Fruit fly (Drosophila melanogaster) whole organism, adult: ENCODE data around the gene CG9698.

Experiments
- CG11617 ChIP-seq: fragments of 200-800 bp; sonication (Bioruptor generic); optimal IDR thresholded peaks from 2 replicates; lab custom pipeline; 2017; ENCODE audit warnings: mild to moderate bottlenecking, missing biosample characterization, missing genetic modification reagents, missing genetic modification characterization
- CG12768 ChIP-seq: fragments of 200-800 bp; sonication (Bioruptor generic); optimal IDR thresholded peaks from 2 replicates; lab custom pipeline; 2017; ENCODE audit warnings: missing biosample characterization, missing genetic modification characterization, mild to moderate bottlenecking, moderate library complexity, missing genetic modification reagents
- CG14711 ChIP-seq: fragments of 200-800 bp; sonication (Bioruptor generic); optimal IDR thresholded peaks from 2 replicates; lab custom pipeline; 2018; ENCODE audit warnings: missing biosample characterization, mild to moderate bottlenecking, missing genetic modification characterization, moderate library complexity
- CG1620 ChIP-seq: fragments of 200-800 bp; sonication (Bioruptor generic); optimal IDR thresholded peaks from 2 replicates; lab custom pipeline; 2016; ENCODE audit warnings: missing biosample characterization, missing genetic modification characterization
- CG33017 ChIP-seq: fragments of 200-800 bp; sonication (Bioruptor generic); optimal IDR thresholded peaks from 2 replicates; lab custom pipeline; 2018; ENCODE audit warnings: missing biosample characterization, mild to moderate bottlenecking, missing genetic modification characterization, moderate library complexity
- CG5204 ChIP-seq: fragments of 200-800 bp; sonication (Bioruptor generic); optimal IDR thresholded peaks from 2 replicates; lab custom pipeline; 2016; ENCODE audit warnings: missing biosample characterization, missing genetic modification characterization
- CG7045 ChIP-seq: fragments of 200-800 bp; sonication (Bioruptor generic); optimal IDR thresholded peaks from 2 replicates; lab custom pipeline; 2017; ENCODE audit warnings: missing biosample characterization, mild to moderate bottlenecking, missing genetic modification characterization
- CG7101 ChIP-seq: fragments of 200-800 bp; sonication (Bioruptor generic); optimal IDR thresholded peaks from 2 replicates; lab custom pipeline; 2018; ENCODE audit warnings: missing biosample characterization, mild to moderate bottlenecking, missing genetic modification characterization, moderate library complexity
- Clk ChIP-seq: fragments of 200-800 bp; sonication (Bioruptor generic); optimal IDR thresholded peaks from 2 replicates; lab custom pipeline; 2017; ENCODE audit warnings: missing biosample characterization, missing genetic modification characterization
- Crg-1 ChIP-seq: fragments of 200-800 bp; sonication (Bioruptor generic); optimal IDR thresholded peaks from 2 replicates; lab custom pipeline; 2016; ENCODE audit warnings: missing biosample characterization, missing genetic modification characterization
- Hr96 ChIP-seq: fragments of 200-800 bp; sonication (Bioruptor generic); optimal IDR thresholded peaks from 2 replicates; lab custom pipeline; 2016; ENCODE audit warnings: missing biosample characterization, missing genetic modification characterization
- Mnt ChIP-seq: fragments of 200-800 bp; sonication (Bioruptor generic); optimal IDR thresholded peaks from 2 replicates; lab custom pipeline; 2016; ENCODE audit warnings: missing biosample characterization, mild to moderate bottlenecking, missing genetic modification characterization
- bab1 ChIP-seq: fragments of 200-800 bp; sonication (Bioruptor generic); optimal IDR thresholded peaks from 3 replicates; lab custom pipeline; 2019; ENCODE audit warnings: missing biosample characterization, mild to moderate bottlenecking, missing genetic modification characterization, moderate library complexity
- cic ChIP-seq: fragments of 200-800 bp; sonication (Bioruptor generic); optimal IDR thresholded peaks from 2 replicates; lab custom pipeline; 2017; ENCODE audit warnings: missing biosample characterization, mild to moderate bottlenecking, missing genetic modification characterization, moderate library complexity
- cnc ChIP-seq, 2 experiments: fragments of >200 bp; optimal IDR thresholded peaks; 2 replicates each; lab custom pipeline; 2017
- kay ChIP-seq: fragments of 200-800 bp; sonication (Bioruptor generic); peaks from one replicate; lab custom pipeline; 2016; ENCODE audit warnings: missing biosample characterization, missing genetic modification characterization, borderline replicate concordance
- ovo ChIP-seq: fragments of 200-800 bp; sonication (Bioruptor generic); optimal IDR thresholded peaks from 2 replicates; lab custom pipeline; 2016; ENCODE audit warnings: missing biosample characterization, missing genetic modification characterization
- pad ChIP-seq: fragments of 200-800 bp; sonication (Bioruptor generic); optimal IDR thresholded peaks from 3 replicates; lab custom pipeline; 2017; ENCODE audit warnings: missing biosample characterization, missing genetic modification characterization, mild to moderate bottlenecking, moderate library complexity, missing genetic modification reagents
- tj ChIP-seq: fragments of 200-800 bp; sonication (Bioruptor generic); optimal IDR thresholded peaks from 3 replicates; lab custom pipeline; 2017; ENCODE audit warnings: missing biosample characterization, mild to moderate bottlenecking, missing genetic modification characterization, moderate library complexity
- toe ChIP-seq: fragments of 200-800 bp; sonication (Bioruptor generic); optimal IDR thresholded peaks from 2 replicates; lab custom pipeline; 2016; ENCODE audit warnings: missing biosample characterization, missing genetic modification characterization

Gene CG9698

dm6 chr3R:30552548-30552947, 38.0 kb downstream of the CG9698 start:
- no peak for TF ChIP-seq bab1 (GFP tag; lab: Kevin White, UChicago)
- no peak for TF ChIP-seq CG11617 (GFP tag; lab: Kevin White, UChicago)

- TF ChIP-seq CG7101 (tag; lab: Kevin White, UChicago) (no peak), cic (GFP tag; lab: Kevin White, UChicago) (no peak), Crg-1 (no peak), CG12768 (GFP tag; lab: Kevin White, UChicago) (no peak), CG11617 (GFP tag; lab: Kevin White, UChicago) (no peak), toe (no peak)
These were observed 45.5 kb downstream of the CG9698 start, which contains the start of gene CG34155 for dm6 chr3R:30560070-30560469. TSS of gene CG34155 (minus strand) at chr3R:30560199.

dm6 chr3R:30561207-30561606, 46.6 kb downstream of the CG9698 start:
- TF ChIP-seq ovo (GFP tag; lab: Kevin White, UChicago) (no peak), CG1620 (GFP tag; lab: Kevin White, UChicago) (no peak), CG12768 (GFP tag; lab: Kevin White, UChicago) (no peak), CG14711 (no peak), Crg-1 (no peak), kay (GFP tag; lab: Kevin White, UChicago) (no peak), cnc (optimal IDR thresholded peaks at IDR 0.05; lab: Kevin White, UChicago) (no peak), Hr96 (no peak), bab1 (GFP tag; lab: Kevin White, UChicago) (no peak), cic (GFP tag; lab: Kevin White, UChicago) (no peak), tj (no peak), pad (GFP tag; lab: Kevin White, UChicago) (no peak)

dm6 chr3R:30562733-30563259, 48.2 kb downstream of the CG9698 start:
- TF ChIP-seq bab1 (GFP tag; lab: Kevin White, UChicago), result no peak
- TF ChIP-seq CG12768 (GFP tag; lab: Kevin White, UChicago), result no peak
- no peak for TF ChIP-seq Clk (GFP tag; lab: Kevin White, UChicago)
- no peak for TF ChIP-seq toe
- no peak for TF ChIP-seq CG33017 (tag; lab: Kevin White, UChicago)
- TF ChIP-seq cic (GFP tag; lab: Kevin White, UChicago), result no peak
- no peak for TF ChIP-seq CG14711
- no peak for TF ChIP-seq CG5204 (GFP tag; lab: Kevin White, UChicago)
- TF ChIP-seq Mnt (GFP tag; lab: Kevin White, UChicago), result no peak
- TF ChIP-seq cnc (optimal IDR thresholded peaks at IDR 0.05; lab: Kevin White, UChicago), result no peak
- no peak for TF ChIP-seq CG7101 (tag; lab: Kevin White, UChicago)
- no peak for TF ChIP-seq ovo (GFP tag; lab: Kevin White, UChicago)
- no peak for TF ChIP-seq Hr96
- TF ChIP-seq kay (GFP tag; lab: Kevin White, UChicago), result no peak
- TF ChIP-seq CG7045 (GFP tag; lab: Kevin White, UChicago), result no peak
- no peak for TF ChIP-seq tj
- no peak for TF ChIP-seq CG11617 (GFP tag; lab: Kevin White, UChicago)

dm6 chr3R:30563260-30564080, 48.9 kb downstream of the CG9698 start:
- TF ChIP-seq pad (GFP tag; lab: Kevin White, UChicago) (no peak), bab1 (GFP tag; lab: Kevin White, UChicago) (peak; percentile 34), CG33017 (tag; lab: Kevin White, UChicago) (no peak), tj (peak; percentile 83), Clk (GFP tag; lab: Kevin White, UChicago) (no peak), kay (GFP tag; lab: Kevin White, UChicago) (peak; percentile 29), toe (no peak), Mnt (GFP tag; lab: Kevin White, UChicago) (no peak), ovo (GFP tag; lab: Kevin White, UChicago) (peak; percentile 55), CG7045 (GFP tag; lab: Kevin White, UChicago) (no peak)

dm6 chr3R:30564479-30564878, 49.9 kb downstream of the CG9698 start:
- TF ChIP-seq bab1 (GFP tag; lab: Kevin White, UChicago), result peak; percentile 24
- no peak for TF ChIP-seq CG14711

dm6 chr3R:30566181-30566902, 51.8 kb downstream of the CG9698 start:
- TF ChIP-seq CG7101 (tag; lab: Kevin White, UChicago), result no peak
- no peak for TF ChIP-seq CG5204 (GFP tag; lab: Kevin White, UChicago)
- TF ChIP-seq CG33017 (tag; lab: Kevin White, UChicago), result no peak
- no peak for TF ChIP-seq Crg-1
